Worm (Caenorhabditis elegans): ENCODE data around the gene T11F9.21.

- TF ChIP-seq cog-1 (tag; optimal IDR thresholded peaks at IDR 0.05): no peak
- TF ChIP-seq ztf-29 (GFP tag; IDR thresholded peaks at IDR 0.05): no peak
- no peak for TF ChIP-seq ref-1 (GFP tag; conservative IDR thresholded peaks at IDR 0.05)
- TF ChIP-seq med-1 (GFP tag; optimal IDR thresholded peaks at IDR 0.05; ENCODE audit: insufficient read depth): no peak
- TF ChIP-seq flt-1 (GFP tag; IDR thresholded peaks at IDR 0.05): no peak
These were observed 13.8 kb downstream of the T11F9.21 start for ce11 chrV:11506347-11506746.

Measured in whole organism, midembryonic.